Fruit fly (Drosophila melanogaster) whole organism, embryonic: ENCODE data around the gene ttm50.

Experiments
- Ada2b ChIP-seq: fragments of 200-800 bp; sonication (Bioruptor generic); IDR thresholded peaks from 2 replicates; pipeline ENCODE4 v1.3.6; 2022; ENCODE audit warnings: missing biosample characterization, missing genetic modification characterization
- Blimp-1 ChIP-seq: fragments of 200-800 bp; sonication (Bioruptor generic); optimal IDR thresholded peaks from 3 replicates; lab custom pipeline; 2018; ENCODE audit warnings: missing biosample characterization, missing genetic modification characterization, mild to moderate bottlenecking, moderate library complexity, missing genetic modification reagents
- CG10366 ChIP-seq: fragments of 200-800 bp; sonication (Bioruptor generic); IDR thresholded peaks from 2 replicates; pipeline ENCODE4 v1.3.6; 2022; ENCODE audit warnings: missing biosample characterization, missing genetic modification characterization
- CG11504 ChIP-seq: fragments of 200-800 bp; sonication (Bioruptor generic); optimal IDR thresholded peaks from 3 replicates; lab custom pipeline; 2019; ENCODE audit warnings: missing biosample characterization, mild to moderate bottlenecking, missing genetic modification characterization, moderate library complexity
- CG12071 ChIP-seq: fragments of 200-800 bp; sonication (Bioruptor generic); optimal IDR thresholded peaks from 3 replicates; lab custom pipeline; 2018; ENCODE audit warnings: missing biosample characterization, mild to moderate bottlenecking, missing genetic modification characterization
- CG12391 ChIP-seq: fragments of 200-800 bp; sonication (Bioruptor generic); optimal IDR thresholded peaks from 3 replicates; lab custom pipeline; 2018; ENCODE audit warnings: missing biosample characterization, mild to moderate bottlenecking, missing genetic modification characterization, moderate library complexity
- CG12769 ChIP-seq: fragments of 200-800 bp; sonication (Bioruptor generic); optimal IDR thresholded peaks from 2 replicates; lab custom pipeline; 2019; ENCODE audit warnings: missing biosample characterization, mild to moderate bottlenecking, missing genetic modification characterization, moderate library complexity
- CG14014 ChIP-seq: fragments of 200-800 bp; sonication (Bioruptor generic); IDR thresholded peaks from 2 replicates; pipeline ENCODE4 v1.3.6; 2022; ENCODE audit warnings: missing biosample characterization, missing genetic modification characterization
- CG14050 ChIP-seq: fragments of 200-800 bp; sonication (Bioruptor generic); IDR thresholded peaks from 3 replicates; pipeline ENCODE4 v1.3.6; 2022; ENCODE audit warnings: missing biosample characterization, missing genetic modification characterization
- CG14441 ChIP-seq: fragments of 200-800 bp; sonication (Bioruptor generic); IDR thresholded peaks from 2 replicates; pipeline ENCODE4 v1.3.6; 2022; ENCODE audit warnings: missing biosample characterization, missing genetic modification characterization
- CG15073 ChIP-seq: fragments of 200-800 bp; sonication (Bioruptor generic); optimal IDR thresholded peaks from 2 replicates; lab custom pipeline; 2016; ENCODE audit warnings: missing biosample characterization, missing genetic modification characterization
- CG16815 ChIP-seq: fragments of 200-800 bp; sonication (Bioruptor generic); optimal IDR thresholded peaks from 3 replicates; lab custom pipeline; 2017; ENCODE audit warnings: missing biosample characterization, mild to moderate bottlenecking, missing genetic modification characterization
- CG17385 ChIP-seq: fragments of 200-800 bp; sonication (Bioruptor generic); optimal IDR thresholded peaks from 3 replicates; lab custom pipeline; 2018; ENCODE audit warnings: missing biosample characterization, mild to moderate bottlenecking, missing genetic modification characterization
- CG17829 ChIP-seq: fragments of 200-800 bp; optimal IDR thresholded peaks from 2 replicates; lab custom pipeline; 2019; ENCODE audit warnings: missing biosample characterization, mild to moderate bottlenecking, missing genetic modification characterization, moderate library complexity
- CG18619 ChIP-seq: fragments of 200-800 bp; sonication (Bioruptor generic); optimal IDR thresholded peaks from 3 replicates; lab custom pipeline; 2017; ENCODE audit warnings: missing biosample characterization, mild to moderate bottlenecking, missing genetic modification characterization
- CG32772 ChIP-seq: fragments of 200-800 bp; sonication (Bioruptor generic); IDR thresholded peaks from 2 replicates; pipeline ENCODE4 v1.3.6; 2022; ENCODE audit warnings: missing biosample characterization, missing genetic modification characterization
- CG3281 ChIP-seq: fragments of 200-800 bp; sonication (Bioruptor generic); optimal IDR thresholded peaks from 3 replicates; lab custom pipeline; 2017; ENCODE audit warnings: missing biosample characterization, mild to moderate bottlenecking, missing genetic modification characterization
- CG3726 ChIP-seq: fragments of 200-800 bp; sonication (Bioruptor generic); IDR thresholded peaks from 3 replicates; pipeline ENCODE4, ENCODE4 v1.3.6; 2022; ENCODE audit warnings: missing biosample characterization, missing genetic modification characterization
- CG4424 ChIP-seq: fragments of 200-800 bp; sonication (Bioruptor generic); optimal IDR thresholded peaks from 3 replicates; lab custom pipeline; 2016; ENCODE audit warnings: missing biosample characterization, missing genetic modification characterization
- CG6175 ChIP-seq: fragments of 200-800 bp; sonication (Bioruptor generic); IDR thresholded peaks from 3 replicates; pipeline ENCODE4 v1.3.6; 2022; ENCODE audit warnings: missing biosample characterization, missing genetic modification characterization
- CG6689 ChIP-seq: fragments of 200-800 bp; sonication (Bioruptor generic); IDR thresholded peaks from 2 replicates; pipeline ENCODE4 v1.3.6; 2022; ENCODE audit warnings: missing biosample characterization, missing genetic modification characterization
- Dbx ChIP-seq: fragments of 200-800 bp; sonication (Bioruptor generic); IDR thresholded peaks from 3 replicates; pipeline ENCODE4 v1.3.6; 2022; ENCODE audit warnings: missing biosample characterization, missing genetic modification characterization
- Dip3 ChIP-seq: fragments of 200-800 bp; sonication (Bioruptor generic); optimal IDR thresholded peaks from 3 replicates; lab custom pipeline; 2016; ENCODE audit warnings: missing biosample characterization, missing genetic modification characterization
- Jarid2 ChIP-seq: fragments of 200-800 bp; sonication (Bioruptor generic); optimal IDR thresholded peaks from 3 replicates; lab custom pipeline; 2017; ENCODE audit warnings: mild to moderate bottlenecking, missing biosample characterization, missing genetic modification reagents, missing genetic modification characterization
- Lim3 ChIP-seq: fragments of 200-800 bp; sonication (Bioruptor generic); IDR thresholded peaks from 2 replicates; pipeline ENCODE4 v1.3.6; 2022; ENCODE audit warnings: missing biosample characterization, missing genetic modification characterization
- Nf-YA ChIP-seq: fragments of 200-800 bp; sonication (Bioruptor generic); IDR thresholded peaks from 2 replicates; pipeline ENCODE4 v1.3.6; 2022; ENCODE audit warnings: missing biosample characterization, missing genetic modification characterization
- Nf-YB ChIP-seq: fragments of 200-800 bp; sonication (Bioruptor generic); optimal IDR thresholded peaks from 3 replicates; lab custom pipeline; 2019; ENCODE audit warnings: missing biosample characterization, mild to moderate bottlenecking, missing genetic modification characterization, moderate library complexity
- Rfx ChIP-seq: fragments of 200-800 bp; sonication (Bioruptor generic); IDR thresholded peaks from 2 replicates; pipeline ENCODE4 v1.3.6; 2022; ENCODE audit warnings: missing biosample characterization, missing genetic modification characterization
- Sox100B ChIP-seq: fragments of 200-800 bp; sonication (Bioruptor generic); optimal IDR thresholded peaks from 3 replicates; lab custom pipeline; 2018; ENCODE audit warnings: missing biosample characterization, mild to moderate bottlenecking, missing genetic modification characterization
- Ssrp ChIP-seq: fragments of 200-800 bp; sonication (Bioruptor generic); optimal IDR thresholded peaks from 2 replicates; lab custom pipeline; 2018; ENCODE audit warnings: missing biosample characterization, mild to moderate bottlenecking, missing genetic modification characterization, moderate library complexity
- Vsx1 ChIP-seq: fragments of 200-800 bp; sonication (Bioruptor generic); optimal IDR thresholded peaks from 2 replicates; lab custom pipeline; 2017; ENCODE audit warnings: missing biosample characterization, mild to moderate bottlenecking, missing genetic modification characterization, missing genetic modification reagents
- ara ChIP-seq: fragments of 200-800 bp; sonication (Bioruptor generic); IDR thresholded peaks from 2 replicates; pipeline ENCODE4 v1.3.6; 2022; ENCODE audit warnings: missing biosample characterization, missing genetic modification characterization
- bcd ChIP-seq: fragments of 200-800 bp; sonication (Bioruptor generic); optimal IDR thresholded peaks from 2 replicates; lab custom pipeline; 2017; ENCODE audit warnings: missing biosample characterization, mild to moderate bottlenecking, missing genetic modification characterization
- bsh ChIP-seq, 2 experiments: fragments of 200-800 bp; sonication (Bioruptor generic); optimal IDR thresholded peaks; 2 replicates each; lab custom pipeline; 2017 to 2018; ENCODE audit warnings: mild to moderate bottlenecking in 2 of 2, missing biosample characterization in 2 of 2, missing genetic modification characterization in 2 of 2, moderate library complexity in 1 of 2
- caup ChIP-seq: fragments of 200-800 bp; sonication (Bioruptor generic); optimal IDR thresholded peaks from 3 replicates; lab custom pipeline; 2017; ENCODE audit warnings: missing biosample characterization, mild to moderate bottlenecking, missing genetic modification characterization, moderate library complexity; ENCODE audit not compliant: severe bottlenecking
- chif ChIP-seq, 2 experiments: fragments of 200-800 bp; sonication (Bioruptor generic); optimal IDR thresholded peaks; 3 replicates each; lab custom pipeline; 2016; ENCODE audit warnings: missing biosample characterization in 2 of 2, missing genetic modification characterization in 2 of 2
- dmrt99B ChIP-seq: fragments of 200-800 bp; sonication (Bioruptor generic); optimal IDR thresholded peaks from 2 replicates; lab custom pipeline; 2018; ENCODE audit warnings: missing biosample characterization, mild to moderate bottlenecking, missing genetic modification characterization, moderate library complexity
- dpn ChIP-seq, 2 experiments: fragments of 200-800 bp; sonication (Bioruptor generic); optimal IDR thresholded peaks; 3 replicates each; lab custom pipeline; 2016; ENCODE audit warnings: missing biosample characterization in 2 of 2, missing genetic modification characterization in 2 of 2
- ems ChIP-seq: fragments of 200-800 bp; sonication (Bioruptor generic); optimal IDR thresholded peaks from 3 replicates; lab custom pipeline; 2016; ENCODE audit warnings: missing biosample characterization, missing genetic modification characterization
- ewg ChIP-seq: fragments of 200-800 bp; sonication (Bioruptor generic); optimal IDR thresholded peaks from 3 replicates; lab custom pipeline; 2017; ENCODE audit warnings: mild to moderate bottlenecking, missing biosample characterization, missing genetic modification reagents, missing genetic modification characterization
- fu2 ChIP-seq: fragments of 200-800 bp; sonication (Bioruptor generic); optimal IDR thresholded peaks from 2 replicates; lab custom pipeline; 2016; ENCODE audit warnings: missing biosample characterization, missing genetic modification characterization
- gem ChIP-seq: fragments of 200-800 bp; sonication (Bioruptor generic); optimal IDR thresholded peaks from 2 replicates; lab custom pipeline; 2019; ENCODE audit warnings: missing biosample characterization, mild to moderate bottlenecking, missing genetic modification characterization, moderate library complexity
- ind ChIP-seq: fragments of 200-800 bp; sonication (Bioruptor generic); optimal IDR thresholded peaks from 3 replicates; lab custom pipeline; 2016; ENCODE audit warnings: missing biosample characterization, missing genetic modification characterization
- nerfin-1 ChIP-seq: fragments of 200-800 bp; sonication (Bioruptor generic); optimal IDR thresholded peaks from 3 replicates; lab custom pipeline; 2019; ENCODE audit warnings: missing biosample characterization, mild to moderate bottlenecking, missing genetic modification characterization, moderate library complexity
- pfk ChIP-seq: fragments of 200-800 bp; sonication (Bioruptor generic); optimal IDR thresholded peaks from 2 replicates; lab custom pipeline; 2018; ENCODE audit warnings: missing biosample characterization, mild to moderate bottlenecking, missing genetic modification characterization, moderate library complexity
- row ChIP-seq: fragments of 200-800 bp; sonication (Bioruptor generic); IDR thresholded peaks from 3 replicates; pipeline ENCODE4 v1.3.6; 2022; ENCODE audit warnings: missing biosample characterization, missing genetic modification characterization
- unc-4 ChIP-seq: fragments of 200-800 bp; sonication (Bioruptor generic); IDR thresholded peaks from 2 replicates; pipeline ENCODE4 v1.3.6; 2022; ENCODE audit warnings: missing biosample characterization, missing genetic modification characterization; ENCODE audit not compliant: partially characterized antibody
- usp ChIP-seq: fragments of >200 bp; optimal IDR thresholded peaks from 2 replicates; lab custom pipeline; 2017; ENCODE audit warnings: missing biosample characterization, missing genetic modification characterization
- vfl ChIP-seq: fragments of 200-800 bp; sonication (Bioruptor generic); optimal IDR thresholded peaks from 2 replicates; lab custom pipeline; 2016; ENCODE audit warnings: missing biosample characterization, missing genetic modification characterization

The ttm50 gene

dm6 chrX:2761198-2761597, 29.2 kb upstream of the ttm50 start (continued):
- TF ChIP-seq gem (tag; lab: Kevin White, UChicago) (peak; percentile 10), dmrt99B (tag; lab: Kevin White, UChicago) (no peak), CG14441 (0 out of 2 replicates have a peak, but pooled peaks have one; percentile 12), CG15073 (GFP tag; lab: Kevin White, UChicago) (no peak), CG12391 (tag; lab: Kevin White, UChicago) (no peak), CG6689 (GFP tag; lab: Robert Waterston, UW) (0 out of 2 replicates have a peak, but pooled peaks have one; percentile 24), chif (GFP tag; optimal IDR thresholded peaks at IDR 0.05; lab: Kevin White, UChicago) (no peak), Nf-YA (GFP tag; lab: Robert Waterston, UW) (no peak), CG17829 (tag; lab: Kevin White, UChicago) (no peak)
- TF ChIP-seq, all 482 proteins: peak for 18

- no peak for TF ChIP-seq CG14050 (GFP tag; lab: Robert Waterston, UW)
- no peak for TF ChIP-seq CG16815 (GFP tag; lab: Kevin White, UChicago)
- peak; percentile 5 for TF ChIP-seq ewg (GFP tag; lab: Kevin White, UChicago)
- no peak for TF ChIP-seq CG3281
- TF ChIP-seq Lim3 (GFP tag; lab: Robert Waterston, UW) = no peak
- TF ChIP-seq ind (GFP tag; lab: Kevin White, UChicago) = peak; percentile 9
- TF ChIP-seq dpn (GFP tag; optimal IDR thresholded peaks at IDR 0.05; lab: Kevin White, UChicago) = peak in 1 of 2 experiments; percentile 6
- TF ChIP-seq CG6175 (GFP tag; lab: Robert Waterston, UW) = no peak
- no peak for TF ChIP-seq vfl
- TF ChIP-seq Dip3 = no peak
- peak; percentile 49 for TF ChIP-seq CG32772
- TF ChIP-seq ems (GFP tag; lab: Kevin White, UChicago) = no peak
- TF ChIP-seq CG12071 (GFP tag; lab: Kevin White, UChicago) = no peak
- peak; percentile 23 for TF ChIP-seq bcd (GFP tag; lab: Kevin White, UChicago)
- peak; percentile 39 for TF ChIP-seq CG12769 (tag; lab: Kevin White, UChicago)
- peak; percentile 17 for TF ChIP-seq CG17385
- TF ChIP-seq fu2 = no peak
- peak; percentile 21; the same call in 1 of the 2 replicates for TF ChIP-seq CG10366 (GFP tag; lab: Robert Waterston, UW)
- TF ChIP-seq Blimp-1 (GFP tag; lab: Kevin White, UChicago) = peak; percentile 52
- TF ChIP-seq row = peak; percentile 56
- peak; percentile 1 for TF ChIP-seq Sox100B
- no peak for TF ChIP-seq Vsx1
- TF ChIP-seq Nf-YB = no peak
- TF ChIP-seq caup (GFP tag; lab: Kevin White, UChicago) = no peak
- TF ChIP-seq CG14014 (GFP tag; lab: Robert Waterston, UW) = 0 out of 2 replicates have a peak, but pooled peaks have one; percentile 25
- no peak for TF ChIP-seq ara (GFP tag; lab: Robert Waterston, UW)
- TF ChIP-seq CG4424 = peak; percentile 23
- TF ChIP-seq usp (GFP tag; lab: Kevin White, UChicago) = no peak
- no peak for TF ChIP-seq unc-4 (GFP tag; lab: Robert Waterston, UW)
- no peak for TF ChIP-seq nerfin-1 (tag; lab: Kevin White, UChicago)
- peak; percentile 40 for TF ChIP-seq Rfx (GFP tag; lab: Robert Waterston, UW)
- no peak for TF ChIP-seq Jarid2
- TF ChIP-seq pfk = no peak
- peak; percentile 6 for TF ChIP-seq Ssrp
- peak; percentile 29; the same call in 1 of the 2 replicates for TF ChIP-seq Ada2b (GFP tag; lab: Robert Waterston, UW)
- peak; percentile 58 for TF ChIP-seq CG11504 (tag; lab: Kevin White, UChicago)
- TF ChIP-seq bsh (GFP tag; optimal IDR thresholded peaks at IDR 0.05; lab: Kevin White, UChicago) = peak in 1 of 2 experiments; percentile 35
- TF ChIP-seq chif (GFP tag; optimal IDR thresholded peaks at IDR 0.05; lab: Kevin White, UChicago) = peak in 1 of 2 experiments; percentile 5
- TF ChIP-seq CG3726 = no peak
- TF ChIP-seq CG18619 = no peak
- TF ChIP-seq Dbx (GFP tag; lab: Robert Waterston, UW) = peak; percentile 44; the same call in 1 of the 3 replicates
These were observed 25.4 kb upstream of the ttm50 start for dm6 chrX:2757400-2757799.
